Worm (Caenorhabditis elegans) whole organism, midembryonic: Measurements from ENCODE around the gene his-4.

Experiments
- T22C8.4 ChIP-seq: fragments of 200-800 bp; sonication (Bioruptor generic); IDR thresholded peaks from 2 replicates; pipeline ENCODE4 v1.3.6; 2022; ENCODE audit warnings: missing genetic modification characterization, missing compliant biosample characterization
- cog-1 ChIP-seq: sonication (generic microtip); optimal IDR thresholded peaks from 2 replicates; lab custom pipeline; 2016; ENCODE audit warnings: missing genetic modification characterization, missing compliant biosample characterization
- flt-1 ChIP-seq: fragments of 200-800 bp; sonication (Bioruptor generic); IDR thresholded peaks from 2 replicates; pipeline ENCODE4 v1.3.6; 2022; ENCODE audit warnings: missing genetic modification characterization, missing compliant biosample characterization
- klf-2 ChIP-seq: fragments of 200-800 bp; sonication (Bioruptor generic); conservative IDR thresholded peaks from 2 replicates; pipeline ENCODE4 v1.3.6; 2022; ENCODE audit warnings: missing genetic modification reagents, missing genetic modification characterization, missing compliant biosample characterization
- med-1 ChIP-seq: sonication (generic microtip); optimal IDR thresholded peaks from 2 replicates; lab custom pipeline; 2017; ENCODE audit warnings: missing genetic modification characterization, mild to moderate bottlenecking, missing compliant biosample characterization, antibody characterized with exemption, missing genetic modification reagents; ENCODE audit not compliant: insufficient read depth
- ref-1 ChIP-seq: fragments of 200-800 bp; sonication (Bioruptor generic); conservative IDR thresholded peaks from 2 replicates; pipeline ENCODE4 v1.3.6; 2022; ENCODE audit warnings: missing genetic modification reagents, missing genetic modification characterization, missing compliant biosample characterization
- tab-1 ChIP-seq: fragments of 200-800 bp; sonication (Bioruptor generic); IDR thresholded peaks from 2 replicates; pipeline ENCODE4 v1.3.6; 2022; ENCODE audit warnings: missing genetic modification characterization, missing compliant biosample characterization
- ztf-23 ChIP-seq: fragments of 200-800 bp; sonication (Bioruptor generic); IDR thresholded peaks from 2 replicates; pipeline ENCODE4 v1.3.6; 2022; ENCODE audit warnings: missing genetic modification reagents, missing genetic modification characterization, missing compliant biosample characterization
- ztf-29 ChIP-seq: fragments of 200-800 bp; sonication (Bioruptor generic); IDR thresholded peaks from 2 replicates; pipeline ENCODE4 v1.3.6; 2022; ENCODE audit warnings: missing genetic modification reagents, missing genetic modification characterization, missing compliant biosample characterization

- TF ChIP-seq klf-2 (no peak), ref-1 (no peak), cog-1 (tag; lab: Kevin White, UChicago) (no peak), T22C8.4 (GFP tag; lab: Robert Waterston, UW) (no peak), tab-1 (no peak), ztf-23 (GFP tag; lab: Robert Waterston, UW) (no peak), flt-1 (GFP tag; lab: Robert Waterston, UW) (no peak), med-1 (GFP tag; lab: Kevin White, UChicago) (no peak), ztf-29 (GFP tag; lab: Robert Waterston, UW) (no peak)
Measured at ce11 chrV:16016977-16017376, 23.3 kb downstream of the his-4 start.
